Fruit fly (Drosophila melanogaster): Measurements from ENCODE around the gene Nhe1.

The Nhe1 gene

DNA sequence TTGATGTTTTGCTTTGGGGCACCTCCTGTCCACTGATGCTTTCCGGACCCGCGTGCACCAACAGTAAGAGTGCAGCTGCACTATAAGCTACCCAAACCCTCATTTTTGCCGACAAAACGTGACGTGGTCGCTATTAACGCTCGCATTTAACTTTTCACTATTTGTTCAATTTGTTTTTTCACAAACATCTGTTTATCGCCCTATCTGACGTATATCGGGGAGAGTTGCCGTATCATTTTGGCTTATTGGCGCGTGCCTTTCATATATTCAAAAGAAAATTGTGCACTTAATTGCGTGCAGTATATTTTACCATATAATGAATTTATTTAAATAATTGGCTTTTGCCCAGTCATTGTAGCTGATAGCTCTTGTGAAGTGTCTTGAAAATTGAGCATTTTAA lies at the start of gene Nhe1, which contains the start of gene Sam-S:
Gene Nhe1, minus strand, starts transcription at position 193 of the 400 bp plus-strand sequence.
Gene Sam-S, plus strand, starts transcription at position 364 of the 400 bp plus-strand sequence.
- 0 out of 2 replicates have a peak, but pooled peaks have one; percentile 10 for TF ChIP-seq Bgb (GFP tag; IDR thresholded peaks at IDR 0.05; ENCODE audit: partially characterized antibody)
- TF ChIP-seq sc (optimal IDR thresholded peaks at IDR 0.05) = no peak
- TF ChIP-seq sc (GFP tag; optimal IDR thresholded peaks at IDR 0.05) = no peak
- peak; percentile 31 for TF ChIP-seq BEAF-32 (GFP tag; optimal IDR thresholded peaks at IDR 0.05)
- no peak for TF ChIP-seq jumu (GFP tag; optimal IDR thresholded peaks at IDR 0.05)
- peak; percentile 9 for TF ChIP-seq trem (tag; optimal IDR thresholded peaks at IDR 0.05)
- TF ChIP-seq MBD-R2 (GFP tag; IDR thresholded peaks at IDR 0.05) = peak; percentile 44; the same call in 1 of the 2 replicates
- peak; percentile 14 for TF ChIP-seq Scr (GFP tag; IDR thresholded peaks at IDR 0.05; ENCODE audit: partially characterized antibody)
- no peak for TF ChIP-seq knrl (GFP tag; IDR thresholded peaks at IDR 0.05; ENCODE audit: partially characterized antibody)
- no peak for TF ChIP-seq klu (GFP tag; IDR thresholded peaks at IDR 0.05)
- peak; percentile 43; the same call in 1 of the 4 replicates for TF ChIP-seq Dll (GFP tag; IDR thresholded peaks at IDR 0.05; ENCODE audit: partially characterized antibody)
- TF ChIP-seq CG6791 (GFP tag; IDR thresholded peaks at IDR 0.05; ENCODE audit: partially characterized antibody) = 0 out of 3 replicates have a peak, but pooled peaks have one; percentile 27
- TF ChIP-seq unpg (GFP tag; optimal IDR thresholded peaks at IDR 0.05) = no peak
- peak; percentile 95 for TF ChIP-seq CG15514 (GFP tag; optimal IDR thresholded peaks at IDR 0.05)
- no peak for TF ChIP-seq Oli (tag; optimal IDR thresholded peaks at IDR 0.05)
- peak; percentile 40 for TF ChIP-seq pzg (GFP tag; optimal IDR thresholded peaks at IDR 0.05)
- peak; percentile 8 for TF ChIP-seq CG1603 (tag; optimal IDR thresholded peaks at IDR 0.05)
- TF ChIP-seq E2f2 (GFP tag; IDR thresholded peaks at IDR 0.05) = peak; percentile 89
- peak; percentile 22 for TF ChIP-seq Sry-δ (GFP tag; optimal IDR thresholded peaks at IDR 0.05)
- peak in 1 of 2 experiments; percentile 78 for TF ChIP-seq crp (GFP tag; optimal IDR thresholded peaks at IDR 0.05)
- peak; percentile 8 for TF ChIP-seq stwl (tag; optimal IDR thresholded peaks at IDR 0.05)
- peak; percentile 83 for TF ChIP-seq Dp (GFP tag; optimal IDR thresholded peaks at IDR 0.05)
- TF ChIP-seq CG4617 (GFP tag; optimal IDR thresholded peaks at IDR 0.05; ENCODE audit: borderline replicate concordance) = peak; percentile 38
- peak; percentile 29 for TF ChIP-seq CG2116 (GFP tag; optimal IDR thresholded peaks at IDR 0.05)
- 0 out of 2 replicates have a peak, but pooled peaks have one; percentile 35 for TF ChIP-seq unc-4 (GFP tag; IDR thresholded peaks at IDR 0.05; ENCODE audit: partially characterized antibody)
- peak; percentile 6 for TF ChIP-seq Ets97D (GFP tag; optimal IDR thresholded peaks at IDR 0.05)
- no peak for TF ChIP-seq CG1647 (GFP tag; optimal IDR thresholded peaks at IDR 0.05)
- TF ChIP-seq Dref (GFP tag; IDR thresholded peaks at IDR 0.05) = peak; percentile 55
- no peak for TF ChIP-seq CG3726 (GFP tag; IDR thresholded peaks at IDR 0.05)
- TF ChIP-seq CG13287 (GFP tag; IDR thresholded peaks at IDR 0.05; ENCODE audit: partially characterized antibody) = peak; percentile 54
- no peak for TF ChIP-seq CG5180 (GFP tag; optimal IDR thresholded peaks at IDR 0.05)
- TF ChIP-seq MESR4 (GFP tag; optimal IDR thresholded peaks at IDR 0.05) = peak; percentile 83
- TF ChIP-seq nerfin-2 (GFP tag; IDR thresholded peaks at IDR 0.05; ENCODE audit: partially characterized antibody) = 0 out of 2 replicates have a peak, but pooled peaks have one; percentile 39
- TF ChIP-seq prd (optimal IDR thresholded peaks at IDR 0.05) = no peak
- no peak for TF ChIP-seq prd (GFP tag; IDR thresholded peaks at IDR 0.05)
- peak; percentile 15 for TF ChIP-seq twi (tag; optimal IDR thresholded peaks at IDR 0.05)

DNA sequence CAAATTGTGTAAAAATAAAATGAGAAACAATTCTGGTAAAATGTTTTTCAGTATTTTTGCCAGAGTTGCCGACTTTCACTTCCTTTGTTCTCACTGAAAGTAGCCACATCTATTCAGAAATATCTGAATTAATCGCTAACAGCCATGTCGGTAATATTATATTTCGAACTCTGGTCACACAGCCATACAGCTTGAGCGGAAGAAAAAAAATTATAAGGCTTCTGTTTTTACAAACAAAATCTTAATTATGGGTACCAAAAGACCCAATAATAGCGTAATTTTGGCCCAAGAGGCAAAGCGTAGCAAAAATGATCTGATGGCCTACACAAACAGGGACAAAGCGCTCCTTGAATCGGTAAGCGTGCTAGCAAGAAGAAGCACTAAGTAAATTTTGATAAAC lies 49.5 kb upstream of the Nhe1 start, which contains the start of gene CG3436:
Gene CG3436, plus strand, starts transcription at position 36 of the 400 bp plus-strand sequence.
- TF ChIP-seq CG1603 (tag; optimal IDR thresholded peaks at IDR 0.05) (peak; percentile 64), nom (GFP tag; optimal IDR thresholded peaks at IDR 0.05) (peak; percentile 5), CG4820 (GFP tag; optimal IDR thresholded peaks at IDR 0.05) (no peak), ssp (GFP tag; IDR thresholded peaks at IDR 0.05) (no peak), Med (GFP tag) (peak; percentile 82), HmgD (GFP tag; optimal IDR thresholded peaks at IDR 0.05) (peak; percentile 67), Mrtf (GFP tag; IDR thresholded peaks at IDR 0.05) (no peak), CG2116 (GFP tag; optimal IDR thresholded peaks at IDR 0.05) (peak; percentile 22), chm (GFP tag; IDR thresholded peaks at IDR 0.05) (no peak), Sry-δ (GFP tag; optimal IDR thresholded peaks at IDR 0.05) (peak; percentile 58), trem (tag; optimal IDR thresholded peaks at IDR 0.05) (peak; percentile 59), Gug (GFP tag; IDR thresholded peaks at IDR 0.05) (no peak), CG13624 (GFP tag; optimal IDR thresholded peaks at IDR 0.05) (peak; percentile 14), CG5180 (GFP tag; optimal IDR thresholded peaks at IDR 0.05) (no peak), CG13424 (tag; optimal IDR thresholded peaks at IDR 0.05) (no peak), Atf-2 (GFP tag; optimal IDR thresholded peaks at IDR 0.05) (no peak), CG13894 (tag; optimal IDR thresholded peaks at IDR 0.05) (peak; percentile 38), grau (tag; optimal IDR thresholded peaks at IDR 0.05) (peak; percentile 24), Dp (GFP tag; optimal IDR thresholded peaks at IDR 0.05) (peak; percentile 22)

Measured in whole organism, embryonic.